Worm (Caenorhabditis elegans): ENCODE results near the gene K12D12.5.

Gene K12D12.5

ce11 chrII:11902203-11902602 is 41.4 kb downstream of the K12D12.5 start:
- TF ChIP-seq ceh-16 (tag; optimal IDR thresholded peaks at IDR 0.05) (no peak), mab-5 (tag; optimal IDR thresholded peaks at IDR 0.05) (peak; percentile 26), snpc-4 (tag; optimal IDR thresholded peaks at IDR 0.05) (no peak), gmeb-1 (tag; optimal IDR thresholded peaks at IDR 0.05) (no peak), ceh-82 (tag; optimal IDR thresholded peaks at IDR 0.05) (no peak)

DNA sequence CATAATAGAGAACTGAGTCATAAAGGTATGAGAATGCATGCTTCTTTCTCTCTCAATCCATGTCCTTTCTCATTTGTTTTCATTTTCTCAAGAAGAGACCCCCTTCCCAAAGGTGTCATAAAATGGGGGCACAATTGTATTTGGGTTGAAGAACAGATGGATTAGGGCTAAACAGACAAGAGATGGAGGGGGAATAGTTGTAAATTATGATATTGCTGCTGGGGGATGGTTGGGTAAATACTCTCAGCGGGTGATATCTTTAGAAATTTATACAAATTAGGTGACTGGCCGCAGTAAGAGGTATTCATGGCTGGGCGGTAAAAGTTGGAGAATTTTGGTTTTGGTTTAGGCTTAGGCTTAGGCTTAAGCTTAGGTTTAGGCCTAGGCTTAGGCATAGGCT is 44.2 kb downstream of the K12D12.5 start:
- TF ChIP-seq alr-1 (tag; optimal IDR thresholded peaks at IDR 0.05) (no peak), ztf-4 (tag; optimal IDR thresholded peaks at IDR 0.05) (no peak), mdl-1 (tag; optimal IDR thresholded peaks at IDR 0.05) (no peak), nhr-21 (tag; optimal IDR thresholded peaks at IDR 0.05) (no peak), lin-11 (tag; optimal IDR thresholded peaks at IDR 0.05) (no peak), egl-27 (tag; optimal IDR thresholded peaks at IDR 0.05) (no peak), R02D3.7 (tag; optimal IDR thresholded peaks at IDR 0.05) (no peak), aly-2 (tag; optimal IDR thresholded peaks at IDR 0.05) (no peak), lin-39 (tag; optimal IDR thresholded peaks at IDR 0.05) (no peak)

- TF ChIP-seq C34F6.9 (tag; optimal IDR thresholded peaks at IDR 0.05) (no peak), nhr-6 (tag; optimal IDR thresholded peaks at IDR 0.05) (no peak), lin-39 (tag; optimal IDR thresholded peaks at IDR 0.05) (no peak), nhr-237 (tag; optimal IDR thresholded peaks at IDR 0.05) (no peak), ceh-16 (tag; optimal IDR thresholded peaks at IDR 0.05) (no peak), nhr-21 (tag; optimal IDR thresholded peaks at IDR 0.05) (no peak), fos-1 (tag; optimal IDR thresholded peaks at IDR 0.05) (no peak), F13H6.1 (tag; optimal IDR thresholded peaks at IDR 0.05) (no peak), nhr-25 (tag; optimal IDR thresholded peaks at IDR 0.05) (no peak), sma-9 (GFP tag; optimal IDR thresholded peaks at IDR 0.05) (no peak), sma-9 (tag; optimal IDR thresholded peaks at IDR 0.05) (no peak), Y55F3AM.14 (GFP tag; optimal IDR thresholded peaks at IDR 0.05) (no peak), mbf-1 (tag; optimal IDR thresholded peaks at IDR 0.05) (no peak), unc-62 (GFP tag; optimal IDR thresholded peaks at IDR 0.05) (no peak), R02D3.7 (tag; optimal IDR thresholded peaks at IDR 0.05) (no peak), ZK546.5 (tag; optimal IDR thresholded peaks at IDR 0.05) (no peak), elt-1 (tag; optimal IDR thresholded peaks at IDR 0.05) (no peak)
Measured at ce11 chrII:11906217-11906616, 45.4 kb downstream of the K12D12.5 start, which contains the start of gene ZK930.4. ZK930.4 (plus strand) TSS chrII:11906517.

ce11 chrII:11910569-11910968 is 49.7 kb downstream of the K12D12.5 start:
- no peak for TF ChIP-seq nhr-11 (tag; optimal IDR thresholded peaks at IDR 0.05)
